Worm (Caenorhabditis elegans) whole organism, L2 larva: ENCODE data around the gene chil-11.

Experiments
- egl-27 ChIP-seq: sonication (generic microtip); optimal IDR thresholded peaks from 3 replicates; lab custom pipeline; 2017; ENCODE audit warnings: missing biosample characterization, missing genetic modification reagents, missing genetic modification characterization
- fos-1 ChIP-seq: fragments of 150-350 bp; optimal IDR thresholded peaks from 2 replicates; lab custom pipeline; 2014; ENCODE audit warnings: missing biosample characterization, missing genetic modification characterization
- lsy-2 ChIP-seq, 2 experiments: fragments of 150-350 bp in 1 of 2; sonication (generic microtip) in 1 of 2; optimal IDR thresholded peaks; 2 replicates each; lab custom pipeline; 2014 to 2017; ENCODE audit warnings: missing biosample characterization in 2 of 2, missing genetic modification characterization in 2 of 2
- nhr-23 ChIP-seq: fragments of 150-350 bp; optimal IDR thresholded peaks from 2 replicates; lab custom pipeline; 2014; ENCODE audit warnings: missing biosample characterization, missing genetic modification reagents, missing genetic modification characterization
- nhr-237 ChIP-seq: fragments of 150-350 bp; optimal IDR thresholded peaks from 2 replicates; lab custom pipeline; 2014; ENCODE audit warnings: missing biosample characterization, missing genetic modification characterization
- ztf-4 ChIP-seq: fragments of 150-350 bp; optimal IDR thresholded peaks from 2 replicates; lab custom pipeline; 2014; ENCODE audit warnings: missing biosample characterization, missing genetic modification characterization

- TF ChIP-seq ztf-4 (tag; lab: Kevin White, UChicago) (no peak), nhr-23 (tag; lab: Kevin White, UChicago) (no peak), egl-27 (tag; lab: Kevin White, UChicago) (no peak), fos-1 (tag; lab: Kevin White, UChicago) (peak; percentile 13), lsy-2 (tag; optimal IDR thresholded peaks at IDR 0.05; lab: Kevin White, UChicago) (no peak), nhr-237 (no peak)
Measured at ce11 chrIV:5755922-5756321, 14.8 kb downstream of the chil-11 start.
